Worm (Caenorhabditis elegans) whole organism, L1 larva: ENCODE results near the gene C44B7.7.

ENCODE experiments used
- C04F5.9 ChIP-seq: sonication (generic microtip); optimal IDR thresholded peaks from 2 replicates; lab custom pipeline; 2016; ENCODE audit warnings: missing genetic modification characterization, missing compliant biosample characterization
- C16A3.4 ChIP-seq: fragments of 150-350 bp; optimal IDR thresholded peaks from 2 replicates; lab custom pipeline; 2014; ENCODE audit warnings: missing biosample characterization, missing genetic modification characterization
- C34B4.2 ChIP-seq: sonication (generic microtip); optimal IDR thresholded peaks from 2 replicates; lab custom pipeline; 2017; ENCODE audit warnings: mild to moderate bottlenecking, missing genetic modification characterization, missing compliant biosample characterization
- aly-2 ChIP-seq: fragments of 150-350 bp; optimal IDR thresholded peaks from 2 replicates; lab custom pipeline; 2014; ENCODE audit warnings: missing biosample characterization, missing genetic modification characterization
- ama-1 ChIP-seq: fragments of 150-350 bp; optimal IDR thresholded peaks from 2 replicates; lab custom pipeline; 2014
- blmp-1 ChIP-seq: fragments of 150-350 bp; optimal IDR thresholded peaks from 2 replicates; lab custom pipeline; 2014; ENCODE audit warnings: missing biosample characterization, missing genetic modification characterization
- ceh-88 ChIP-seq: fragments of 200-800 bp; sonication (Bioruptor generic); IDR thresholded peaks from 2 replicates; pipeline ENCODE4 v1.3.6; 2022; ENCODE audit warnings: missing genetic modification characterization, missing compliant biosample characterization
- ceh-90 ChIP-seq: sonication (generic microtip); optimal IDR thresholded peaks from 2 replicates; lab custom pipeline; 2016; ENCODE audit warnings: missing genetic modification characterization, missing compliant biosample characterization
- ces-1 ChIP-seq: fragments of 150-350 bp; optimal IDR thresholded peaks from 2 replicates; lab custom pipeline; 2014; ENCODE audit warnings: missing biosample characterization, missing genetic modification reagents, missing genetic modification characterization
- dpl-1 ChIP-seq, 3 experiments: fragments of 150-350 bp in 2 of 3; sonication (generic microtip) in 1 of 3; optimal IDR thresholded peaks; 2 replicates each; lab custom pipeline; 2014 to 2017; ENCODE audit warnings: missing biosample characterization in 3 of 3, missing genetic modification characterization in 3 of 3, missing genetic modification reagents in 3 of 3
- efl-1 ChIP-seq, 4 experiments: fragments of 150-350 bp; optimal IDR thresholded peaks in 3 of 4; peaks in 1 of 4; 1 replicate in 1 of 4; 2 replicates in 3 of 4; lab custom pipeline; 2014; ENCODE audit warnings: missing biosample characterization in 2 of 4, missing genetic modification characterization in 2 of 4, missing genetic modification reagents in 2 of 4
- egl-27 ChIP-seq, 2 experiments: fragments of 150-350 bp in 1 of 2; sonication (generic microtip); optimal IDR thresholded peaks; 3 replicates each; lab custom pipeline; 2017 to 2018; ENCODE audit warnings: missing biosample characterization in 2 of 2, missing genetic modification characterization in 2 of 2, missing genetic modification reagents in 2 of 2
- elt-2 ChIP-seq: sonication (generic microtip); optimal IDR thresholded peaks from 2 replicates; lab custom pipeline; 2016; ENCODE audit warnings: missing genetic modification characterization, mild to moderate bottlenecking, inconsistent platforms, missing compliant biosample characterization, missing genetic modification reagents
- elt-3 ChIP-seq, 6 experiments: fragments of 150-350 bp in 1 of 6; sonication (generic microtip); optimal IDR thresholded peaks; 2 replicates each; lab custom pipeline; 2017 to 2018; ENCODE audit warnings: missing biosample characterization in 6 of 6, missing genetic modification characterization in 6 of 6, inconsistent platforms in 1 of 6
- ets-5 ChIP-seq: fragments of 200-800 bp; sonication (Bioruptor generic); IDR thresholded peaks from 2 replicates; pipeline ENCODE4 v1.3.6; 2022; ENCODE audit warnings: missing genetic modification characterization, missing compliant biosample characterization
- grh-1 ChIP-seq: fragments of 200-800 bp; sonication (Bioruptor generic); IDR thresholded peaks from 2 replicates; pipeline ENCODE4 v1.3.6; 2022; ENCODE audit warnings: missing genetic modification reagents, missing genetic modification characterization, missing compliant biosample characterization
- hlh-17 ChIP-seq: fragments of 200-800 bp; sonication (Bioruptor generic); optimal IDR thresholded peaks from 2 replicates; lab custom pipeline; 2018; ENCODE audit warnings: missing genetic modification characterization, mild to moderate bottlenecking, missing compliant biosample characterization, moderate library complexity, borderline replicate concordance
- hpl-2 ChIP-seq: fragments of 150-350 bp; optimal IDR thresholded peaks from 2 replicates; lab custom pipeline; 2014; ENCODE audit warnings: missing biosample characterization, missing genetic modification reagents, missing genetic modification characterization
- irx-1 ChIP-seq: sonication (generic microtip); optimal IDR thresholded peaks from 2 replicates; lab custom pipeline; 2016; ENCODE audit warnings: missing genetic modification characterization, missing compliant biosample characterization
- jun-1 ChIP-seq: fragments of 150-350 bp; optimal IDR thresholded peaks from 2 replicates; lab custom pipeline; 2014; ENCODE audit warnings: missing biosample characterization, missing genetic modification reagents, missing genetic modification characterization
- lin-14 ChIP-seq: fragments of 200-800 bp; sonication (Bioruptor generic); optimal IDR thresholded peaks from 2 replicates; lab custom pipeline; 2018; ENCODE audit warnings: mild to moderate bottlenecking, missing genetic modification characterization, moderate library complexity, missing compliant biosample characterization
- lir-3 ChIP-seq: sonication (generic microtip); optimal IDR thresholded peaks from 2 replicates; lab custom pipeline; 2016; ENCODE audit warnings: mild to moderate bottlenecking, missing genetic modification characterization, moderate library complexity, missing compliant biosample characterization; ENCODE audit not compliant: poor library complexity
- lsy-2 ChIP-seq, 2 experiments: fragments of 150-350 bp; optimal IDR thresholded peaks; 2 replicates each; lab custom pipeline; 2014; ENCODE audit warnings: missing biosample characterization in 2 of 2, missing genetic modification characterization in 2 of 2
- mdl-1 ChIP-seq, 2 experiments: fragments of 150-350 bp; optimal IDR thresholded peaks; 2 replicates each; lab custom pipeline; 2014 to 2017; ENCODE audit warnings: missing biosample characterization in 2 of 2, missing genetic modification characterization in 2 of 2, inconsistent platforms in 1 of 2
- mep-1 ChIP-seq: fragments of 150-350 bp; optimal IDR thresholded peaks from 2 replicates; lab custom pipeline; 2014; ENCODE audit warnings: missing biosample characterization, missing genetic modification characterization
- nhr-11 ChIP-seq: fragments of 150-350 bp; optimal IDR thresholded peaks from 2 replicates; lab custom pipeline; 2014; ENCODE audit warnings: missing biosample characterization, missing genetic modification characterization
- nhr-12 ChIP-seq: sonication (generic microtip); optimal IDR thresholded peaks from 2 replicates; lab custom pipeline; 2017; ENCODE audit warnings: missing biosample characterization, missing genetic modification characterization
- nhr-19 ChIP-seq: fragments of 200-800 bp; sonication (Bioruptor generic); conservative IDR thresholded peaks from 2 replicates; pipeline ENCODE4 v1.3.6; 2022; ENCODE audit warnings: missing genetic modification characterization, missing compliant biosample characterization
- nhr-20 ChIP-seq: sonication (generic microtip); optimal IDR thresholded peaks from 2 replicates; lab custom pipeline; 2016; ENCODE audit warnings: mild to moderate bottlenecking, missing genetic modification characterization, missing compliant biosample characterization
- nhr-28 ChIP-seq: fragments of 150-350 bp; optimal IDR thresholded peaks from 2 replicates; lab custom pipeline; 2014; ENCODE audit warnings: missing biosample characterization, missing genetic modification characterization
- nhr-47 ChIP-seq: sonication (generic microtip); optimal IDR thresholded peaks from 2 replicates; lab custom pipeline; 2016; ENCODE audit warnings: mild to moderate bottlenecking, missing genetic modification characterization, moderate library complexity, missing compliant biosample characterization
- nhr-71 ChIP-seq: sonication (generic microtip); optimal IDR thresholded peaks from 2 replicates; lab custom pipeline; 2016; ENCODE audit warnings: mild to moderate bottlenecking, missing genetic modification characterization, moderate library complexity, missing compliant biosample characterization
- nhr-76 ChIP-seq: sonication (generic microtip); optimal IDR thresholded peaks from 2 replicates; lab custom pipeline; 2017; ENCODE audit warnings: missing biosample characterization, missing genetic modification characterization
- nhr-77 ChIP-seq: fragments of 150-350 bp; optimal IDR thresholded peaks from 2 replicates; lab custom pipeline; 2014; ENCODE audit warnings: missing biosample characterization, missing genetic modification characterization
- nhr-85 ChIP-seq: sonication (generic microtip); peaks from one replicate; lab custom pipeline; 2016; ENCODE audit warnings: missing genetic modification characterization, inconsistent platforms, missing compliant biosample characterization
- nhr-90 ChIP-seq: sonication (generic microtip); optimal IDR thresholded peaks from 2 replicates; lab custom pipeline; 2016; ENCODE audit warnings: mild to moderate bottlenecking, missing genetic modification characterization, missing compliant biosample characterization; ENCODE audit not compliant: poor library complexity
- pag-3 ChIP-seq: sonication (generic microtip); optimal IDR thresholded peaks from 2 replicates; lab custom pipeline; 2017; ENCODE audit warnings: missing genetic modification characterization, mild to moderate bottlenecking, missing compliant biosample characterization, antibody characterized with exemption, borderline replicate concordance; ENCODE audit not compliant: insufficient read depth
- pax-3 ChIP-seq: fragments of 200-800 bp; sonication (Bioruptor generic); optimal IDR thresholded peaks from 2 replicates; lab custom pipeline; 2018; ENCODE audit warnings: mild to moderate bottlenecking, missing genetic modification characterization, moderate library complexity, missing compliant biosample characterization
- pqm-1 ChIP-seq: sonication (generic microtip); optimal IDR thresholded peaks from 3 replicates; lab custom pipeline; 2017; ENCODE audit warnings: missing biosample characterization, missing genetic modification characterization
- rnt-1 ChIP-seq: sonication (generic microtip); optimal IDR thresholded peaks from 2 replicates; lab custom pipeline; 2016; ENCODE audit warnings: mild to moderate bottlenecking, missing genetic modification characterization, moderate library complexity, missing compliant biosample characterization
- snpc-4 ChIP-seq: fragments of 150-350 bp; optimal IDR thresholded peaks from 2 replicates; lab custom pipeline; 2014; ENCODE audit warnings: missing biosample characterization, missing genetic modification characterization
- snu-23 ChIP-seq: sonication (generic microtip); optimal IDR thresholded peaks from 2 replicates; lab custom pipeline; 2016; ENCODE audit warnings: missing genetic modification characterization, missing compliant biosample characterization
- sox-4 ChIP-seq: sonication (generic microtip); optimal IDR thresholded peaks from 2 replicates; lab custom pipeline; 2016; ENCODE audit warnings: missing genetic modification characterization, missing compliant biosample characterization
- swsn-7 ChIP-seq: sonication (generic microtip); optimal IDR thresholded peaks from 2 replicates; lab custom pipeline; 2016; ENCODE audit warnings: missing genetic modification characterization, missing compliant biosample characterization
- tbx-2 ChIP-seq: sonication (generic microtip); optimal IDR thresholded peaks from 2 replicates; lab custom pipeline; 2016; ENCODE audit warnings: missing genetic modification characterization, missing compliant biosample characterization
- unc-130 ChIP-seq: fragments of 150-350 bp; optimal IDR thresholded peaks from 2 replicates; lab custom pipeline; 2017; ENCODE audit warnings: missing biosample characterization, missing genetic modification characterization, inconsistent platforms
- unc-30 ChIP-seq: sonication (generic microtip); optimal IDR thresholded peaks from 2 replicates; lab custom pipeline; 2017; ENCODE audit warnings: missing biosample characterization, missing genetic modification characterization
- unc-62 ChIP-seq: fragments of 150-350 bp; optimal IDR thresholded peaks from 2 replicates; lab custom pipeline; 2014; ENCODE audit warnings: missing biosample characterization, missing genetic modification reagents, missing genetic modification characterization
- unc-86 ChIP-seq: sonication (generic microtip); optimal IDR thresholded peaks from 2 replicates; lab custom pipeline; 2016; ENCODE audit warnings: missing genetic modification characterization, missing compliant biosample characterization
- vab-15 ChIP-seq: sonication (generic microtip); optimal IDR thresholded peaks from 2 replicates; lab custom pipeline; 2017; ENCODE audit warnings: missing genotype, mild to moderate bottlenecking, missing genetic modification characterization, missing compliant biosample characterization
- zag-1 ChIP-seq: fragments of 150-350 bp; optimal IDR thresholded peaks from 2 replicates; lab custom pipeline; 2014; ENCODE audit warnings: missing biosample characterization, missing genetic modification characterization
- ztf-11 ChIP-seq, 2 experiments: sonication (generic microtip); optimal IDR thresholded peaks; 2 replicates each; lab custom pipeline; 2016 to 2017; ENCODE audit warnings: missing genetic modification characterization in 2 of 2, missing biosample characterization in 1 of 2, missing compliant biosample characterization in 1 of 2
- ztf-4 ChIP-seq: fragments of 150-350 bp; optimal IDR thresholded peaks from 2 replicates; lab custom pipeline; 2014; ENCODE audit warnings: missing biosample characterization, missing genetic modification characterization

Gene C44B7.7

DNA sequence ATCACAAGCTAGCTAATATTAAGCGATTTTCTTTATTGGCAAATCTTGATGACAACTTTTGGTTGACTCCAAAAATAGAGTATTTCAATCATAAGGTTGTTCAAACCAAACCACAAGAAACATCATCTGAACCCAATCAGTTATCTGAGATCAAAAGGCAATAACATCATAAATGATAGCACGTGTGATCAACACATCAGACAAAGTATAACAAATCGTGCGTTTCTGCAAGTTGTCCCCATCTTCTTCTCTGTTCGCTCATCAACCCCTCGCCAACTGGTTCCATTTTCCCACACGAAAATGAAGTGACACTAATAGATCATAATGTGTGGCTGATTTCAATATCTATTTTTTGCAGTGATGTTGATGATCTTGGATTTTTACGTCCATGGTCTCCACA is 30.7 kb downstream of the C44B7.7 start:
- TF ChIP-seq pqm-1, result no peak
- peak; percentile 48 to 71 for TF ChIP-seq egl-27 (tag; optimal IDR thresholded peaks at IDR 0.05; lab: Kevin White, UChicago)
- TF ChIP-seq swsn-7, result no peak
- TF ChIP-seq mep-1 (tag; lab: Kevin White, UChicago), result peak; percentile 3
- peak; percentile 63 for TF ChIP-seq nhr-19
- peak; percentile 59 for TF ChIP-seq snu-23 (GFP tag; lab: Kevin White, UChicago)
- no peak for TF ChIP-seq elt-2 (tag; lab: Kevin White, UChicago)
- no peak for TF ChIP-seq jun-1 (tag; lab: Kevin White, UChicago)
- TF ChIP-seq ztf-11 (tag; optimal IDR thresholded peaks at IDR 0.05; lab: Kevin White, UChicago), result no peak
- TF ChIP-seq blmp-1 (tag; lab: Kevin White, UChicago), result peak; percentile 86
- TF ChIP-seq aly-2 (tag; lab: Kevin White, UChicago), result no peak
- TF ChIP-seq rnt-1, result peak; percentile 15
- peak in 3 of 6 experiments; percentile 7 to 93 (median 81) for TF ChIP-seq elt-3 (tag; optimal IDR thresholded peaks at IDR 0.05; lab: Kevin White, UChicago)
- TF ChIP-seq pag-3 (tag; lab: Kevin White, UChicago), result no peak
- TF ChIP-seq pax-3, result no peak
- TF ChIP-seq C04F5.9 (tag; lab: Kevin White, UChicago), result no peak
- no peak for TF ChIP-seq ama-1
- TF ChIP-seq nhr-76 (tag; lab: Kevin White, UChicago), result no peak
- no peak for TF ChIP-seq nhr-11 (tag; lab: Kevin White, UChicago)
- no peak for TF ChIP-seq ets-5 (GFP tag; lab: Robert Waterston, UW)
- TF ChIP-seq unc-130 (tag; lab: Kevin White, UChicago), result peak; percentile 78
- TF ChIP-seq snpc-4 (tag; lab: Kevin White, UChicago), result no peak
- no peak for TF ChIP-seq zag-1 (tag; lab: Kevin White, UChicago)
- TF ChIP-seq unc-62 (GFP tag; lab: Kevin White, UChicago), result no peak
- TF ChIP-seq lin-14 (GFP tag; lab: Kevin White, UChicago), result peak; percentile 74
- TF ChIP-seq unc-86 (tag; lab: Kevin White, UChicago), result no peak
- TF ChIP-seq nhr-71 (tag; lab: Kevin White, UChicago), result peak; percentile 84
- TF ChIP-seq unc-30 (tag; lab: Kevin White, UChicago), result no peak
- no peak for TF ChIP-seq ces-1 (GFP tag; lab: Kevin White, UChicago)
- TF ChIP-seq C16A3.4 (tag; lab: Kevin White, UChicago), result peak; percentile 34
- TF ChIP-seq ceh-90, result no peak
- TF ChIP-seq C34B4.2, result no peak
- no peak for TF ChIP-seq ceh-88
- TF ChIP-seq ztf-4, result peak; percentile 60
- no peak for TF ChIP-seq sox-4 (tag; lab: Kevin White, UChicago)
- peak; percentile 94 for TF ChIP-seq nhr-85 (tag; lab: Kevin White, UChicago)
- peak in 1 of 3 experiments; percentile 37 for TF ChIP-seq dpl-1 (GFP tag; optimal IDR thresholded peaks at IDR 0.05; lab: Kevin White, UChicago)
- TF ChIP-seq grh-1 (GFP tag; lab: Robert Waterston, UW), result peak; percentile 42; the same call in 1 of the 2 replicates
- TF ChIP-seq nhr-12 (tag; lab: Kevin White, UChicago), result no peak
- TF ChIP-seq nhr-77 (tag; lab: Kevin White, UChicago), result no peak
- TF ChIP-seq lir-3 (tag; lab: Kevin White, UChicago), result peak; percentile 24
- TF ChIP-seq hpl-2 (GFP tag; lab: Kevin White, UChicago), result no peak
- peak; percentile 13 for TF ChIP-seq nhr-90 (tag; lab: Kevin White, UChicago)
- no peak for TF ChIP-seq efl-1 (optimal IDR thresholded peaks at IDR 0.05; lab: Kevin White, UChicago)
- peak in 1 of 2 experiments; percentile 92 for TF ChIP-seq efl-1 (GFP tag; optimal IDR thresholded peaks at IDR 0.05 in 1 of 2; lab: Kevin White, UChicago)
- TF ChIP-seq lsy-2 (tag; optimal IDR thresholded peaks at IDR 0.05; lab: Kevin White, UChicago), result peak in 1 of 2 experiments; percentile 31
- TF ChIP-seq irx-1 (tag; lab: Kevin White, UChicago), result no peak
- TF ChIP-seq hlh-17 (GFP tag; lab: Kevin White, UChicago), result no peak
- TF ChIP-seq nhr-47 (tag; lab: Kevin White, UChicago), result peak; percentile 6
- TF ChIP-seq mdl-1 (tag; optimal IDR thresholded peaks at IDR 0.05; lab: Kevin White, UChicago), result peak in 1 of 2 experiments; percentile 81
- peak; percentile 82 for TF ChIP-seq vab-15 (tag; lab: Kevin White, UChicago)
- TF ChIP-seq nhr-28 (tag; lab: Kevin White, UChicago), result no peak
- TF ChIP-seq nhr-20, result peak; percentile 79
- TF ChIP-seq tbx-2, result peak; percentile 63
